Fruit fly (Drosophila melanogaster) whole organism, prepupa: ENCODE data around the gene Swip-1.

Experiments
- CG10631 ChIP-seq: fragments of 200-800 bp; sonication (Bioruptor generic); optimal IDR thresholded peaks from 2 replicates; lab custom pipeline; 2016; ENCODE audit warnings: missing biosample characterization, missing genetic modification characterization
- CG10669 ChIP-seq: fragments of 200-800 bp; sonication (Bioruptor generic); optimal IDR thresholded peaks from 3 replicates; lab custom pipeline; 2018; ENCODE audit warnings: missing biosample characterization, mild to moderate bottlenecking, missing genetic modification characterization, moderate library complexity
- CG11294 ChIP-seq: fragments of 200-800 bp; sonication (Bioruptor generic); IDR thresholded peaks from 2 replicates; pipeline ENCODE4 v1.3.6; 2022; ENCODE audit warnings: missing biosample characterization, missing genetic modification characterization
- CG11762 ChIP-seq: fragments of 200-800 bp; sonication (Bioruptor generic); optimal IDR thresholded peaks from 3 replicates; lab custom pipeline; 2016; ENCODE audit warnings: missing biosample characterization, missing genetic modification characterization; ENCODE audit not compliant: insufficient read depth
- CG11902 ChIP-seq: fragments of 200-800 bp; sonication (Bioruptor generic); optimal IDR thresholded peaks from 3 replicates; lab custom pipeline; 2016; ENCODE audit warnings: missing biosample characterization, missing genetic modification characterization
- CG15336 ChIP-seq: fragments of 200-800 bp; sonication (Bioruptor generic); IDR thresholded peaks from 2 replicates; pipeline ENCODE4 v1.3.6; 2022; ENCODE audit warnings: missing biosample characterization, missing genetic modification characterization
- CG1621 ChIP-seq: fragments of 200-800 bp; sonication (Bioruptor generic); optimal IDR thresholded peaks from 3 replicates; lab custom pipeline; 2018; ENCODE audit warnings: missing biosample characterization, mild to moderate bottlenecking, missing genetic modification characterization
- CG16779 ChIP-seq: fragments of 200-800 bp; sonication (Bioruptor generic); optimal IDR thresholded peaks from 3 replicates; lab custom pipeline; 2017; ENCODE audit warnings: missing biosample characterization, mild to moderate bottlenecking, missing genetic modification characterization
- CG3032 ChIP-seq: fragments of 200-800 bp; optimal IDR thresholded peaks from 2 replicates; lab custom pipeline; 2019; ENCODE audit warnings: missing biosample characterization, mild to moderate bottlenecking, missing genetic modification characterization, moderate library complexity
- CG32006 ChIP-seq: fragments of 200-800 bp; sonication (Bioruptor generic); optimal IDR thresholded peaks from 3 replicates; lab custom pipeline; 2017; ENCODE audit warnings: missing biosample characterization, mild to moderate bottlenecking, missing genetic modification characterization
- CG34406 ChIP-seq: fragments of 200-800 bp; sonication (Bioruptor generic); optimal IDR thresholded peaks from 3 replicates; lab custom pipeline; 2016; ENCODE audit warnings: missing biosample characterization, missing genetic modification characterization
- CG3919 ChIP-seq: fragments of 200-800 bp; sonication (Bioruptor generic); optimal IDR thresholded peaks from 3 replicates; lab custom pipeline; 2016; ENCODE audit warnings: missing biosample characterization, missing genetic modification characterization
- CG6163 ChIP-seq: fragments of 200-800 bp; sonication (Bioruptor generic); IDR thresholded peaks from 3 replicates; pipeline ENCODE4 v1.3.6; 2022; ENCODE audit warnings: missing biosample characterization, missing genetic modification characterization
- CG6276 ChIP-seq: fragments of 200-800 bp; sonication (Bioruptor generic); optimal IDR thresholded peaks from 2 replicates; lab custom pipeline; 2017; ENCODE audit warnings: missing biosample characterization, mild to moderate bottlenecking, missing genetic modification characterization
- CG6792 ChIP-seq: fragments of 200-800 bp; sonication (Bioruptor generic); optimal IDR thresholded peaks from 3 replicates; lab custom pipeline; 2016; ENCODE audit warnings: missing biosample characterization, missing genetic modification characterization
- CG6808 ChIP-seq: fragments of 200-800 bp; sonication (Bioruptor generic); optimal IDR thresholded peaks from 3 replicates; lab custom pipeline; 2017; ENCODE audit warnings: missing biosample characterization, missing genetic modification characterization, mild to moderate bottlenecking, moderate library complexity, missing genetic modification reagents
- CG6854 ChIP-seq: fragments of 200-800 bp; sonication (Bioruptor generic); optimal IDR thresholded peaks from 2 replicates; lab custom pipeline; 2017; ENCODE audit warnings: missing biosample characterization, mild to moderate bottlenecking, missing genetic modification characterization
- CG7368 ChIP-seq: fragments of 200-800 bp; sonication (Bioruptor generic); optimal IDR thresholded peaks from 3 replicates; lab custom pipeline; 2016; ENCODE audit warnings: missing biosample characterization, missing genetic modification characterization
- CG8119 ChIP-seq: fragments of 200-800 bp; sonication (Bioruptor generic); IDR thresholded peaks from 3 replicates; pipeline ENCODE4 v1.3.6; 2022; ENCODE audit warnings: missing biosample characterization, missing genetic modification characterization
- CG8319 ChIP-seq: fragments of 200-800 bp; sonication (Bioruptor generic); optimal IDR thresholded peaks from 3 replicates; lab custom pipeline; 2016; ENCODE audit warnings: missing biosample characterization, missing genetic modification characterization
- CG9139 ChIP-seq: fragments of 200-800 bp; sonication (Bioruptor generic); optimal IDR thresholded peaks from 3 replicates; lab custom pipeline; 2017; ENCODE audit warnings: missing biosample characterization, mild to moderate bottlenecking, missing genetic modification characterization
- Eip75B ChIP-seq: fragments of 200-800 bp; sonication (Bioruptor generic); optimal IDR thresholded peaks from 3 replicates; lab custom pipeline; 2016; ENCODE audit warnings: missing biosample characterization, missing genetic modification characterization
- Eip78C ChIP-seq: fragments of 200-800 bp; sonication (Bioruptor generic); peaks from one replicate; lab custom pipeline; 2016; ENCODE audit warnings: missing biosample characterization, missing genetic modification characterization
- Eip93F ChIP-seq: fragments of 200-800 bp; sonication (Bioruptor generic); optimal IDR thresholded peaks from 2 replicates; lab custom pipeline; 2016; ENCODE audit warnings: missing biosample characterization, mild to moderate bottlenecking, missing genetic modification characterization
- Ets21C ChIP-seq: fragments of 200-800 bp; sonication (Bioruptor generic); optimal IDR thresholded peaks from 3 replicates; lab custom pipeline; 2016; ENCODE audit warnings: missing biosample characterization, missing genetic modification characterization
- Gug ChIP-seq: fragments of 200-800 bp; sonication (Bioruptor generic); IDR thresholded peaks from 2 replicates; pipeline ENCODE4 v1.3.6; 2022; ENCODE audit warnings: missing biosample characterization, missing genetic modification characterization
- Hr4 ChIP-seq: fragments of 200-800 bp; sonication (Bioruptor generic); optimal IDR thresholded peaks from 3 replicates; lab custom pipeline; 2016; ENCODE audit warnings: missing biosample characterization, missing genetic modification characterization
- Lpt ChIP-seq: fragments of 200-800 bp; sonication (Bioruptor generic); optimal IDR thresholded peaks from 3 replicates; lab custom pipeline; 2016; ENCODE audit warnings: missing biosample characterization, missing genetic modification characterization
- OdsH ChIP-seq: fragments of 200-800 bp; sonication (Bioruptor generic); optimal IDR thresholded peaks from 3 replicates; lab custom pipeline; 2016; ENCODE audit warnings: missing biosample characterization, missing genetic modification characterization
- Smox ChIP-seq: fragments of 200-800 bp; sonication (Bioruptor generic); optimal IDR thresholded peaks from 3 replicates; lab custom pipeline; 2016; ENCODE audit warnings: missing biosample characterization, missing genetic modification characterization
- Sox15 ChIP-seq: fragments of 200-800 bp; sonication (Bioruptor generic); optimal IDR thresholded peaks from 3 replicates; lab custom pipeline; 2016; ENCODE audit warnings: missing biosample characterization, missing genetic modification characterization
- eg ChIP-seq: fragments of 200-800 bp; sonication (Bioruptor generic); IDR thresholded peaks from 3 replicates; pipeline ENCODE4 v1.3.6; 2022; ENCODE audit warnings: missing biosample characterization, missing genetic modification characterization
- fd59A ChIP-seq: fragments of 200-800 bp; sonication (Bioruptor generic); optimal IDR thresholded peaks from 2 replicates; lab custom pipeline; 2017; ENCODE audit warnings: missing biosample characterization, mild to moderate bottlenecking, missing genetic modification characterization, missing genetic modification reagents
- fd85E ChIP-seq: fragments of 200-800 bp; sonication (Bioruptor generic); optimal IDR thresholded peaks from 3 replicates; lab custom pipeline; 2016; ENCODE audit warnings: missing biosample characterization, missing genetic modification characterization
- lz ChIP-seq: fragments of 200-800 bp; sonication (Bioruptor generic); optimal IDR thresholded peaks from 3 replicates; lab custom pipeline; 2016; ENCODE audit warnings: missing biosample characterization, missing genetic modification characterization
- net ChIP-seq: fragments of 200-800 bp; sonication (Bioruptor generic); optimal IDR thresholded peaks from 3 replicates; lab custom pipeline; 2016; ENCODE audit warnings: missing biosample characterization, missing genetic modification characterization
- pdm3 ChIP-seq: fragments of 200-800 bp; sonication (Bioruptor generic); optimal IDR thresholded peaks from 3 replicates; lab custom pipeline; 2016; ENCODE audit warnings: missing biosample characterization, missing genetic modification characterization
- salr ChIP-seq, 2 experiments: fragments of 200-800 bp; sonication (Bioruptor generic); optimal IDR thresholded peaks; 3 replicates each; lab custom pipeline; 2016 to 2018; ENCODE audit warnings: missing biosample characterization in 2 of 2, missing genetic modification characterization in 2 of 2, mild to moderate bottlenecking in 1 of 2
- spab ChIP-seq: fragments of 200-800 bp; sonication (Bioruptor generic); optimal IDR thresholded peaks from 2 replicates; lab custom pipeline; 2017; ENCODE audit warnings: missing biosample characterization, mild to moderate bottlenecking, missing genetic modification characterization, missing genetic modification reagents
- ss ChIP-seq, 2 experiments: fragments of 200-800 bp; sonication (Bioruptor generic); optimal IDR thresholded peaks; 2 replicates in 1 of 2; 3 replicates in 1 of 2; lab custom pipeline; 2017 to 2018; ENCODE audit warnings: mild to moderate bottlenecking in 2 of 2, missing biosample characterization in 2 of 2, missing genetic modification characterization in 2 of 2, moderate library complexity in 1 of 2
- svp ChIP-seq: fragments of 200-800 bp; sonication (Bioruptor generic); peaks from one replicate; lab custom pipeline; 2016; ENCODE audit warnings: missing biosample characterization, missing genetic modification characterization
- vri ChIP-seq: fragments of 200-800 bp; sonication (Bioruptor generic); optimal IDR thresholded peaks from 3 replicates; lab custom pipeline; 2016; ENCODE audit warnings: missing biosample characterization, mild to moderate bottlenecking, missing genetic modification characterization

The Swip-1 gene

dm6 chr2L:19011895-19012645 lies 25.0 kb upstream of the Swip-1 start (continued):
- no peak for TF ChIP-seq CG6854
- peak; percentile 60 for TF ChIP-seq fd59A (GFP tag; lab: Kevin White, UChicago)
- TF ChIP-seq svp: peak; percentile 85
- TF ChIP-seq CG11762 (GFP tag; lab: Kevin White, UChicago): peak; percentile 44
- TF ChIP-seq spab: peak; percentile 67
- peak; percentile 77 for TF ChIP-seq CG10669 (GFP tag; lab: Kevin White, UChicago)
- peak; percentile 74 for TF ChIP-seq Gug (GFP tag; lab: Robert Waterston, UW)
- TF ChIP-seq CG3919 (GFP tag; lab: Kevin White, UChicago): peak; percentile 73
- peak; percentile 61 for TF ChIP-seq Ets21C (GFP tag; lab: Kevin White, UChicago)
- peak; percentile 63 for TF ChIP-seq Smox (GFP tag; lab: Kevin White, UChicago)
- TF ChIP-seq CG10631 (GFP tag; lab: Kevin White, UChicago): peak; percentile 73
- TF ChIP-seq net (GFP tag; lab: Kevin White, UChicago): peak; percentile 67
- peak; percentile 70 for TF ChIP-seq CG8119
- peak; percentile 60 for TF ChIP-seq CG34406 (GFP tag; lab: Kevin White, UChicago)
- TF ChIP-seq Lpt (GFP tag; lab: Kevin White, UChicago): peak; percentile 8
- peak; percentile 80 for TF ChIP-seq lz (GFP tag; lab: Kevin White, UChicago)
- peak; percentile 72 for TF ChIP-seq pdm3 (GFP tag; lab: Kevin White, UChicago)
- peak; percentile 63 for TF ChIP-seq CG15336
- peak; percentile 57 for TF ChIP-seq CG6276 (GFP tag; lab: Kevin White, UChicago)
- peak; percentile 78 for TF ChIP-seq eg (GFP tag; lab: Robert Waterston, UW)
- TF ChIP-seq, all 60 proteins: peak for 53

DNA sequence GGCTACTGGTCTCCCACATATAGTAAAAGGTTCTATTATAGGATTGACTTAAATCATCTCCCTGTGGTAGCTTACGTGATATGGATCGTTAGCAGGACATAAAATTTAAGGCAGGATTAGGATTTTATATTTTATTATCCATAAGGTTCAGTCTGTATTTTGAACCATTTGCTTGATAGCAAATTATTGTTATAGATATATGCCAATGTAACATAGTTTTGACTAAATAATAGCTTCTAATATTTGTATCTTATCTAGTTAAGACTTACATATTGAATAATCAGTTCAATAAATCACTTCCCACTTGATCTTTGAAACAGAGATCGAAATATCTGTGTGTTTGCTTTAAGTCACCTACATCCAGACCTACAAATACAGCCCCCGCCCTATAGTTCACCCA lies 23.5 kb upstream of the Swip-1 start, which contains the start of gene robl37BC:
Gene robl37BC (plus strand): TSS at position 301 of the 400 bp plus-strand sequence.
- TF ChIP-seq CG16779: no peak
- TF ChIP-seq CG6163 (GFP tag; lab: Robert Waterston, UW): no peak
- TF ChIP-seq OdsH (GFP tag; lab: Kevin White, UChicago): no peak
- TF ChIP-seq pdm3 (GFP tag; lab: Kevin White, UChicago): no peak
- no peak for TF ChIP-seq CG34406 (GFP tag; lab: Kevin White, UChicago)
- TF ChIP-seq, all 60 proteins: peak for 0

DNA sequence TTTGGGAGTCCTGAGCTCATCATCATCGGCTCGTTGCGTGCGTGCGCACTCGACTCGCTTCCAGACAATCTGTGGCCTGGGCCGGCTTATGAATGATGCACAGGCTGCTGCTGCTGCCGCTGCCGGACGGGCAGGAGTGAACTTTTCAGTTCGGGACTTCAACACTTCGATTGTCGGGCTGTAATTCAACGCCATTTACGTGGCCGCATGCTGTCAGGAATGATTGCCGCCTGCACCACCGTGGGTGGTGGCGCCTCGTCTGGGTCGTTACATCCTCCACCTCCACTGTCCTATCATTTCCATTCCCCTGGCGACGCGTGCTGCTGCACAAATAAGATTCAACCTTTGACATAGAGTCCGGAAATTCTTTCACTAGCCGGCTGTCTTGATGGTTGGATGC lies 23.0 kb upstream of the Swip-1 start:
- TF ChIP-seq CG32006 (GFP tag; lab: Kevin White, UChicago) (no peak), CG3919 (GFP tag; lab: Kevin White, UChicago) (no peak), fd85E (GFP tag; lab: Kevin White, UChicago) (no peak), CG7368 (no peak), CG6163 (GFP tag; lab: Robert Waterston, UW) (no peak), CG9139 (GFP tag; lab: Kevin White, UChicago) (no peak), CG11294 (GFP tag; lab: Robert Waterston, UW) (no peak), ss (GFP tag; optimal IDR thresholded peaks at IDR 0.05; lab: Kevin White, UChicago) (no peak), CG34406 (GFP tag; lab: Kevin White, UChicago) (no peak), CG3032 (tag; lab: Kevin White, UChicago) (no peak), CG6792 (no peak), Eip75B (GFP tag; lab: Kevin White, UChicago) (no peak), salr (GFP tag; optimal IDR thresholded peaks at IDR 0.05; lab: Kevin White, UChicago) (no peak), Sox15 (GFP tag; lab: Kevin White, UChicago) (no peak)
- TF ChIP-seq, all 60 proteins: peak for 0

- TF ChIP-seq CG34406 (GFP tag; lab: Kevin White, UChicago) (peak; percentile 81), CG8319 (peak; percentile 56), CG8119 (0 out of 3 replicates have a peak, but pooled peaks have one; percentile 44), CG3032 (tag; lab: Kevin White, UChicago) (peak; percentile 63), CG11762 (GFP tag; lab: Kevin White, UChicago) (peak; percentile 52), fd59A (GFP tag; lab: Kevin White, UChicago) (peak; percentile 43), Eip93F (GFP tag; lab: Kevin White, UChicago) (no peak), spab (peak; percentile 46), CG9139 (GFP tag; lab: Kevin White, UChicago) (peak; percentile 84), vri (GFP tag; lab: Kevin White, UChicago) (peak; percentile 83), CG6808 (GFP tag; lab: Kevin White, UChicago) (peak; percentile 96), CG15336 (peak; percentile 70), svp (peak; percentile 73), CG1621 (tag; lab: Kevin White, UChicago) (peak; percentile 78), Eip78C (GFP tag; lab: Kevin White, UChicago) (peak; percentile 93), CG11902 (GFP tag; lab: Kevin White, UChicago) (peak; percentile 33), Lpt (GFP tag; lab: Kevin White, UChicago) (no peak), CG10631 (GFP tag; lab: Kevin White, UChicago) (peak; percentile 33), Sox15 (GFP tag; lab: Kevin White, UChicago) (peak; percentile 36), Hr4 (GFP tag; lab: Kevin White, UChicago) (peak; percentile 26), eg (GFP tag; lab: Robert Waterston, UW) (peak; percentile 85), Gug (GFP tag; lab: Robert Waterston, UW) (no peak)
These were observed 22.1 kb upstream of the Swip-1 start, which contains the start of gene RpL30 for dm6 chr2L:19009130-19009529. TSS of gene RpL30 (minus strand) at chr2L:19009306.
